Worm (Caenorhabditis elegans) whole organism, L4 larva: Measurements from ENCODE around the gene nhr-182.

Source experiments
- F37D6.2 ChIP-seq: sonication (generic microtip); optimal IDR thresholded peaks from 2 replicates; lab custom pipeline; 2016; ENCODE audit warnings: mild to moderate bottlenecking, missing genetic modification characterization, missing compliant biosample characterization
- F44E2.7 ChIP-seq: fragments of 200-800 bp; sonication (Bioruptor generic); IDR thresholded peaks from 2 replicates; pipeline ENCODE4 v2.1.2; 2022; ENCODE audit warnings: missing genetic modification characterization, missing compliant biosample characterization
- R02D3.7 ChIP-seq: fragments of 150-350 bp; sonication (generic microtip); optimal IDR thresholded peaks from 3 replicates; lab custom pipeline; 2014; ENCODE audit warnings: missing biosample characterization, missing genetic modification characterization
- Y5F2A.4 ChIP-seq: fragments of 200-800 bp; sonication (Bioruptor generic); optimal IDR thresholded peaks from 2 replicates; lab custom pipeline; 2018; ENCODE audit warnings: mild to moderate bottlenecking, missing genetic modification characterization, missing compliant biosample characterization
- aha-1 ChIP-seq: fragments of 150-350 bp; peaks from one replicate; lab custom pipeline; 2014; ENCODE audit warnings: missing biosample characterization, missing genetic modification characterization
- aly-2 ChIP-seq: sonication (generic microtip); optimal IDR thresholded peaks from 2 replicates; lab custom pipeline; 2018; ENCODE audit warnings: missing biosample characterization, missing genetic modification characterization
- ama-1 ChIP-seq: fragments of 150-350 bp; optimal IDR thresholded peaks from 2 replicates; lab custom pipeline; 2014; ENCODE audit warnings: inconsistent platforms, mixed read lengths
- ceh-62 ChIP-seq: sonication (generic microtip); optimal IDR thresholded peaks from 2 replicates; lab custom pipeline; 2017; ENCODE audit warnings: missing biosample characterization, missing genetic modification characterization
- daf-16 ChIP-seq, 3 experiments: sonication (generic microtip); optimal IDR thresholded peaks; 2 replicates each; lab custom pipeline; 2016 to 2017; ENCODE audit warnings: missing genetic modification characterization in 3 of 3, missing genetic modification reagents in 3 of 3, mild to moderate bottlenecking in 2 of 3, missing compliant biosample characterization in 2 of 3, missing biosample characterization in 1 of 3, moderate library complexity in 1 of 3
- daf-19 ChIP-seq: fragments of 200-800 bp; sonication (Bioruptor generic); conservative IDR thresholded peaks from 2 replicates; pipeline ENCODE4 v1.3.6; 2022; ENCODE audit warnings: missing genetic modification characterization, missing compliant biosample characterization
- dmd-6 ChIP-seq: fragments of 200-800 bp; sonication (Bioruptor generic); IDR thresholded peaks from 2 replicates; pipeline ENCODE4 v1.3.6; 2022; ENCODE audit warnings: missing genetic modification reagents, missing genetic modification characterization, missing compliant biosample characterization
- dve-1 ChIP-seq: sonication (generic microtip); optimal IDR thresholded peaks from 2 replicates; lab custom pipeline; 2017; ENCODE audit warnings: antibody characterized with exemption, mild to moderate bottlenecking, missing genetic modification characterization, missing compliant biosample characterization; ENCODE audit not compliant: insufficient read depth
- fkh-10 ChIP-seq: fragments of 150-350 bp; optimal IDR thresholded peaks from 2 replicates; lab custom pipeline; 2014; ENCODE audit warnings: missing biosample characterization, missing genetic modification reagents, missing genetic modification characterization
- hlh-11 ChIP-seq: fragments of 200-800 bp; sonication (Bioruptor generic); optimal IDR thresholded peaks from 2 replicates; lab custom pipeline; 2018; ENCODE audit warnings: mild to moderate bottlenecking, missing genetic modification characterization, missing compliant biosample characterization
- hlh-30 ChIP-seq: sonication (generic microtip); optimal IDR thresholded peaks from 2 replicates; lab custom pipeline; 2017; ENCODE audit warnings: antibody characterized with exemption, mild to moderate bottlenecking, missing genetic modification characterization, missing compliant biosample characterization; ENCODE audit not compliant: insufficient read depth
- lim-7 ChIP-seq: fragments of 200-800 bp; sonication (Bioruptor generic); IDR thresholded peaks from 2 replicates; pipeline ENCODE4 v1.3.6; 2022; ENCODE audit warnings: missing genetic modification characterization, missing compliant biosample characterization
- lin-1 ChIP-seq: fragments of 200-800 bp; sonication (Bioruptor generic); IDR thresholded peaks from 2 replicates; pipeline ENCODE4 v1.3.6; 2022; ENCODE audit warnings: missing genetic modification reagents, missing genetic modification characterization, missing compliant biosample characterization
- lin-13 ChIP-seq: fragments of 150-350 bp; optimal IDR thresholded peaks from 2 replicates; lab custom pipeline; 2014; ENCODE audit warnings: missing biosample characterization, missing genetic modification reagents, missing genetic modification characterization
- mdl-1 ChIP-seq, 2 experiments: fragments of 150-350 bp in 1 of 2; sonication (generic microtip) in 1 of 2; optimal IDR thresholded peaks; 2 replicates each; lab custom pipeline; 2014 to 2017; ENCODE audit warnings: missing biosample characterization in 2 of 2, missing genetic modification characterization in 2 of 2
- mdt-29 ChIP-seq: fragments of 200-800 bp; sonication (Bioruptor generic); IDR thresholded peaks from 2 replicates; pipeline ENCODE4 v1.3.6; 2022; ENCODE audit warnings: missing genetic modification reagents, missing genetic modification characterization, missing compliant biosample characterization
- mes-2 ChIP-seq: sonication (generic microtip); optimal IDR thresholded peaks from 2 replicates; lab custom pipeline; 2016; ENCODE audit warnings: missing genotype, mild to moderate bottlenecking, missing genetic modification characterization, missing compliant biosample characterization; ENCODE audit not compliant: poor library complexity, severe bottlenecking
- mxl-3 ChIP-seq: fragments of 200-800 bp; sonication (Bioruptor generic); optimal IDR thresholded peaks from 2 replicates; lab custom pipeline; 2018; ENCODE audit warnings: mild to moderate bottlenecking, missing genetic modification characterization, missing compliant biosample characterization
- nhr-25 ChIP-seq: sonication (generic microtip); optimal IDR thresholded peaks from 2 replicates; lab custom pipeline; 2017; ENCODE audit warnings: missing genetic modification characterization, mild to moderate bottlenecking, missing compliant biosample characterization, antibody characterized with exemption, moderate library complexity, borderline replicate concordance; ENCODE audit not compliant: insufficient read depth
- nhr-28 ChIP-seq: fragments of 150-350 bp; optimal IDR thresholded peaks from 2 replicates; lab custom pipeline; 2014; ENCODE audit warnings: missing biosample characterization, missing genetic modification characterization
- nhr-48 ChIP-seq: sonication (generic microtip); optimal IDR thresholded peaks from 2 replicates; lab custom pipeline; 2016; ENCODE audit warnings: mild to moderate bottlenecking, missing genetic modification characterization, missing compliant biosample characterization
- nhr-77 ChIP-seq: fragments of 150-350 bp; optimal IDR thresholded peaks from 2 replicates; lab custom pipeline; 2014; ENCODE audit warnings: missing biosample characterization, missing genetic modification characterization
- pha-4 ChIP-seq, 2 experiments: fragments of 150-350 bp in 1 of 2; fragments of 200-800 bp in 1 of 2; sonication (Bioruptor generic) in 1 of 2; IDR thresholded peaks in 1 of 2; optimal IDR thresholded peaks in 1 of 2; 2 replicates each; pipeline versions ENCODE4 v1.3.6 to Lab custom; 2014 to 2022; ENCODE audit warnings: missing genetic modification characterization in 2 of 2, missing genetic modification reagents in 2 of 2, missing biosample characterization in 1 of 2, missing compliant biosample characterization in 1 of 2
- php-3 ChIP-seq: fragments of 200-800 bp; sonication (Bioruptor generic); IDR thresholded peaks from 2 replicates; pipeline ENCODE4 v1.3.6; 2022; ENCODE audit warnings: missing genetic modification reagents, missing genetic modification characterization, missing compliant biosample characterization
- pqm-1 ChIP-seq: sonication (generic microtip); optimal IDR thresholded peaks from 2 replicates; lab custom pipeline; 2017; ENCODE audit warnings: missing biosample characterization, missing genetic modification characterization
- snpc-1.2 ChIP-seq: fragments of 200-800 bp; sonication (Bioruptor generic); IDR thresholded peaks from 2 replicates; pipeline ENCODE4 v1.3.6; 2022; ENCODE audit warnings: missing genetic modification reagents, missing genetic modification characterization, missing compliant biosample characterization
- snpc-4 ChIP-seq: fragments of 150-350 bp; optimal IDR thresholded peaks from 2 replicates; lab custom pipeline; 2014; ENCODE audit warnings: missing biosample characterization, missing genetic modification characterization
- tra-1 ChIP-seq: fragments of 200-800 bp; sonication (Bioruptor generic); IDR thresholded peaks from 2 replicates; pipeline ENCODE4 v1.3.6; 2022; ENCODE audit warnings: missing genetic modification reagents, missing genetic modification characterization, missing compliant biosample characterization
- unc-39 ChIP-seq: sonication (generic microtip); optimal IDR thresholded peaks from 2 replicates; lab custom pipeline; 2017; ENCODE audit warnings: missing biosample characterization, missing genetic modification characterization
- unc-62 ChIP-seq, 3 experiments: fragments of 150-350 bp in 1 of 3; sonication (generic microtip); optimal IDR thresholded peaks in 2 of 3; peaks in 1 of 3; 1 replicate in 1 of 3; 2 replicates in 2 of 3; lab custom pipeline; 2014 to 2017; ENCODE audit warnings: missing biosample characterization in 3 of 3, missing genetic modification characterization in 3 of 3, missing genetic modification reagents in 3 of 3, missing genotype in 1 of 3
- zfp-3 ChIP-seq: fragments of 200-800 bp; sonication (Bioruptor generic); conservative IDR thresholded peaks from 2 replicates; pipeline ENCODE4 v1.3.6; 2022; ENCODE audit warnings: missing genetic modification reagents, missing genetic modification characterization, missing compliant biosample characterization
- ztf-11 ChIP-seq: fragments of 150-350 bp; optimal IDR thresholded peaks from 2 replicates; lab custom pipeline; 2014; ENCODE audit warnings: missing biosample characterization, missing genetic modification characterization

Gene nhr-182

ce11 chrV:2259750-2260149 lies at the start of gene nhr-182:
Gene nhr-182, minus strand, starts transcription at chrV:2259927.
- TF ChIP-seq dve-1 (peak; percentile 53), mdt-29 (no peak), dmd-6 (GFP tag; lab: Robert Waterston, UW) (peak; percentile 18; the same call in 1 of the 2 replicates), mes-2 (peak; percentile 10), lin-13 (GFP tag; lab: Kevin White, UChicago) (no peak), hlh-11 (tag; lab: Kevin White, UChicago) (peak; percentile 14), mdl-1 (tag; optimal IDR thresholded peaks at IDR 0.05; lab: Kevin White, UChicago) (no peak), daf-19 (no peak), daf-16 (GFP tag; optimal IDR thresholded peaks at IDR 0.05; lab: Kevin White, UChicago) (no peak), daf-16 (tag; optimal IDR thresholded peaks at IDR 0.05; lab: Kevin White, UChicago) (peak; percentile 66), pha-4 (GFP tag; IDR thresholded peaks at IDR 0.05; lab: Robert Waterston, UW) (no peak), pha-4 (tag; optimal IDR thresholded peaks at IDR 0.05; lab: Kevin White, UChicago) (no peak), nhr-28 (tag; lab: Kevin White, UChicago) (peak; percentile 25), zfp-3 (GFP tag; lab: Robert Waterston, UW) (no peak), ceh-62 (tag; lab: Kevin White, UChicago) (no peak), hlh-30 (tag; lab: Kevin White, UChicago) (peak; percentile 60), snpc-1.2 (GFP tag; lab: Robert Waterston, UW) (no peak), nhr-25 (tag; lab: Kevin White, UChicago) (no peak), Y5F2A.4 (GFP tag; lab: Kevin White, UChicago) (no peak)

ce11 chrV:2308246-2308645 lies 48.5 kb upstream of the nhr-182 start:
- TF ChIP-seq nhr-25 (tag; lab: Kevin White, UChicago) = no peak
- TF ChIP-seq dve-1 = peak; percentile 86
- no peak for TF ChIP-seq ceh-62 (tag; lab: Kevin White, UChicago)
- no peak for TF ChIP-seq aly-2 (tag; lab: Kevin White, UChicago)
- peak in 1 of 2 experiments; percentile 22 for TF ChIP-seq unc-62 (GFP tag; optimal IDR thresholded peaks at IDR 0.05 in 1 of 2; lab: Kevin White, UChicago)
- TF ChIP-seq unc-62 (tag; optimal IDR thresholded peaks at IDR 0.05; lab: Kevin White, UChicago) = no peak
- no peak for TF ChIP-seq ama-1 (lab: Kevin White, UChicago)
- TF ChIP-seq nhr-28 (tag; lab: Kevin White, UChicago) = peak; percentile 81
- TF ChIP-seq F44E2.7 (GFP tag; lab: Robert Waterston, UW) = no peak
- peak; percentile 62 for TF ChIP-seq nhr-48
- TF ChIP-seq tra-1 (GFP tag; lab: Robert Waterston, UW) = peak; percentile 87
- TF ChIP-seq daf-16 (GFP tag; optimal IDR thresholded peaks at IDR 0.05; lab: Kevin White, UChicago) = no peak
- peak; percentile 84 for TF ChIP-seq daf-16 (tag; optimal IDR thresholded peaks at IDR 0.05; lab: Kevin White, UChicago)
- peak; percentile 99 for TF ChIP-seq dmd-6 (GFP tag; lab: Robert Waterston, UW)
- peak; percentile 73 for TF ChIP-seq lin-1 (GFP tag; lab: Robert Waterston, UW)
- 0 out of 2 replicates have a peak, but pooled peaks have one; percentile 20 for TF ChIP-seq php-3 (GFP tag; lab: Robert Waterston, UW)
- peak; percentile 89 for TF ChIP-seq nhr-77 (tag; lab: Kevin White, UChicago)
- TF ChIP-seq hlh-11 (tag; lab: Kevin White, UChicago) = peak; percentile 79
- peak; percentile 15 for TF ChIP-seq mxl-3 (GFP tag; lab: Kevin White, UChicago)
- TF ChIP-seq snpc-1.2 (GFP tag; lab: Robert Waterston, UW) = no peak
- TF ChIP-seq R02D3.7 (tag; lab: Kevin White, UChicago) = no peak
- TF ChIP-seq pqm-1 (tag; lab: Kevin White, UChicago) = peak; percentile 94
- TF ChIP-seq, all 104 proteins: peak for 13

ce11 chrV:2306383-2306782 lies 46.7 kb upstream of the nhr-182 start:
- TF ChIP-seq snpc-4 (tag; lab: Kevin White, UChicago) (no peak), aha-1 (peak; percentile 83)

- no peak for TF ChIP-seq unc-39 (tag; lab: Kevin White, UChicago)
- TF ChIP-seq ztf-11 (tag; lab: Kevin White, UChicago) = no peak
- TF ChIP-seq nhr-28 (tag; lab: Kevin White, UChicago) = no peak
- TF ChIP-seq F37D6.2 = no peak
- no peak for TF ChIP-seq nhr-48
- TF ChIP-seq aly-2 (tag; lab: Kevin White, UChicago) = no peak
- no peak for TF ChIP-seq ceh-62 (tag; lab: Kevin White, UChicago)
- no peak for TF ChIP-seq lim-7 (GFP tag; lab: Robert Waterston, UW)
- TF ChIP-seq fkh-10 = no peak
- TF ChIP-seq, all 104 proteins: peak for 0
These were observed 44.0 kb upstream of the nhr-182 start, which contains the start of gene irld-15 for ce11 chrV:2303775-2304174. Gene irld-15, minus strand, starts transcription at chrV:2303875.
